Worm (Caenorhabditis elegans): ENCODE results near the gene C16B8.3.

ce11 chrX:3942267-3942666 is 26.2 kb downstream of the C16B8.3 start, which contains the start of gene T19D2.13:
- no peak for TF ChIP-seq elt-2 (tag; optimal IDR thresholded peaks at IDR 0.05)
- TF ChIP-seq pqm-1 (tag; optimal IDR thresholded peaks at IDR 0.05): no peak
- TF ChIP-seq nhr-12 (tag; optimal IDR thresholded peaks at IDR 0.05): no peak
